Worm (Caenorhabditis elegans): Measurements from ENCODE around the gene famh-136.

famh-136 gene

DNA sequence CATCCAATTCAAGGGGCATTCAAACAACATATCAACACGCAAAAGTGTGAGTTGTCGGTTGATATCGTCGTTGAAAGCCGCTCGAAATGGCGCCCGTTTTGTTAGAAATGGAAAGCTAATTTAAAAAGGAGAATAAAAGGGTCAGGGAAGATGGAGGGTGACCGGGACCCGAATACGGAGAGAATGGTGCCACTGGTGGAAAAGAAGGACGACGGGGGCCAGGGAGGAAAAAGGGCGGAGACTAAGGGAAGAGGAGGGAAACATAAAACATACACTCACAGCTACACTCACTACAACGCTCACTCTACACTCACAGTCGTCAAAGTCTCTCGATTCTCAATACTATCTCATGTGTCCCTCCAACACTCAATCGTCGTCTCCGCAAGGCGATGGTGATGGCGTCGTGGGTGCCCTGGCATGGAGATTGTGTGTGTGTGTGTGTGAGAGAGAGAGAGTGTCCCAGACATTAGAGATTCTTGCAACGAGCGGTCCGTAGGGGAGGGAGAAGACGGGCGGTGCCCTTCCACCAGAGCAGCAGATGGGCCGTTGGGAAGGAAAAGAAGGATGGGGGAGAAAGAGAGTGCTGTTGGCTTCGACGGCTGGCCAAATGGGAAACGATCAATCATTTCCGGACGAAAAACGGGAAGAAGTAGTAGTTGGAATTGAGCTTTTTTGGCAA is 13.4 kb upstream of the famh-136 start (continued):
- peak; percentile 11 for TF ChIP-seq blmp-1 (tag; optimal IDR thresholded peaks at IDR 0.05; ENCODE audit: insufficient read depth)
- TF ChIP-seq sma-9 (GFP tag; optimal IDR thresholded peaks at IDR 0.05) = peak; percentile 76
- TF ChIP-seq sma-9 (tag; optimal IDR thresholded peaks at IDR 0.05) = no peak
- TF ChIP-seq nhr-129 (tag; optimal IDR thresholded peaks at IDR 0.05) = peak; percentile 95
- TF ChIP-seq mdl-1 (tag; optimal IDR thresholded peaks at IDR 0.05) = peak; percentile 4 to 72
- TF ChIP-seq ZK546.5 (tag; optimal IDR thresholded peaks at IDR 0.05) = no peak
- TF ChIP-seq nhr-77 (tag; optimal IDR thresholded peaks at IDR 0.05) = no peak
- TF ChIP-seq nhr-237 (tag; optimal IDR thresholded peaks at IDR 0.05) = no peak
- peak; percentile 94 for TF ChIP-seq F13H6.1 (tag; optimal IDR thresholded peaks at IDR 0.05)
- TF ChIP-seq nhr-6 (tag; optimal IDR thresholded peaks at IDR 0.05) = peak; percentile 73
- peak; percentile 78 for TF ChIP-seq ceh-16 (tag; optimal IDR thresholded peaks at IDR 0.05)
- no peak for TF ChIP-seq ceh-82 (tag; optimal IDR thresholded peaks at IDR 0.05)
- no peak for TF ChIP-seq skn-1 (tag; optimal IDR thresholded peaks at IDR 0.05)

DNA sequence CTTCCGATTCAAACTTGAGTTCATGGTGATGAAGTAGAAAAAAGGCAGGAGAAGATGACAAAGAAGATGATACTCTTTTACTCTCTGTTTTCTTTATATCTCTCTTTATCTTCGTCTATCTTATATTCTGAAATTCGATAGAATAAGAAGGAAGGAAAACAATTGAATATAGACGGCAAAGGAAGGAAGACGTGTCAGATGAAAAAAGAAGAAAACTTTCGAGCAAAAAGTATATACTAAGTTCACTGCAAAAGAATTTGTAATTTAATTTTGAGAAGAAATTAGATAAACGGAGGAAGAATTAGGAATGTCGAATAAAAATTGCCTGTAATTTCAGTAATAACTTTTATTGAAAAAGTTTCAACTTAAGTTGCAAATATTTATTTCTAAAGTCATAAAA is 10.5 kb upstream of the famh-136 start, which contains the start of gene K01F9.2:
Gene K01F9.2, minus strand, starts transcription at position 127 of the 400 bp plus-strand sequence.
- no peak for TF ChIP-seq elt-3 (tag; optimal IDR thresholded peaks at IDR 0.05)
- TF ChIP-seq lsy-2 (tag; optimal IDR thresholded peaks at IDR 0.05) = peak in 1 of 2 experiments; percentile 22

ce11 chrIII:8878960-8879359 is 8.6 kb upstream of the famh-136 start:
- TF ChIP-seq sem-4 (tag; optimal IDR thresholded peaks at IDR 0.05) = no peak
- peak; percentile 72 for TF ChIP-seq unc-55 (GFP tag; optimal IDR thresholded peaks at IDR 0.05)
- no peak for TF ChIP-seq dmd-4 (tag; optimal IDR thresholded peaks at IDR 0.05)
- no peak for TF ChIP-seq nhr-77 (tag; optimal IDR thresholded peaks at IDR 0.05)
- no peak for TF ChIP-seq ceh-16 (tag; optimal IDR thresholded peaks at IDR 0.05)
- no peak for TF ChIP-seq Y55F3AM.14 (GFP tag; optimal IDR thresholded peaks at IDR 0.05)
- no peak for TF ChIP-seq gmeb-1 (tag; optimal IDR thresholded peaks at IDR 0.05)
- TF ChIP-seq C34F6.9 (tag; optimal IDR thresholded peaks at IDR 0.05) = no peak
- no peak for TF ChIP-seq mbf-1 (tag; optimal IDR thresholded peaks at IDR 0.05)
- no peak for TF ChIP-seq elt-3 (tag; optimal IDR thresholded peaks at IDR 0.05)
- TF ChIP-seq nhr-11 (tag; optimal IDR thresholded peaks at IDR 0.05) = no peak
- TF ChIP-seq lsy-2 (tag; optimal IDR thresholded peaks at IDR 0.05) = no peak
- no peak for TF ChIP-seq ceh-82 (tag; optimal IDR thresholded peaks at IDR 0.05)
- no peak for TF ChIP-seq mdl-1 (tag; optimal IDR thresholded peaks at IDR 0.05)
- TF ChIP-seq ZK546.5 (tag; optimal IDR thresholded peaks at IDR 0.05) = no peak
- TF ChIP-seq crh-2 (tag; optimal IDR thresholded peaks at IDR 0.05) = no peak
- TF ChIP-seq nhr-6 (tag; optimal IDR thresholded peaks at IDR 0.05) = no peak
- peak; percentile 5 for TF ChIP-seq sma-9 (GFP tag; optimal IDR thresholded peaks at IDR 0.05)
- TF ChIP-seq sma-9 (tag; optimal IDR thresholded peaks at IDR 0.05) = no peak
- TF ChIP-seq nhr-237 (tag; optimal IDR thresholded peaks at IDR 0.05) = no peak
- TF ChIP-seq fos-1 (tag; optimal IDR thresholded peaks at IDR 0.05) = peak; percentile 84
- TF ChIP-seq unc-62 (GFP tag; optimal IDR thresholded peaks at IDR 0.05) = no peak
- no peak for TF ChIP-seq alr-1 (tag; optimal IDR thresholded peaks at IDR 0.05)
- TF ChIP-seq nhr-23 (tag; optimal IDR thresholded peaks at IDR 0.05) = no peak

DNA sequence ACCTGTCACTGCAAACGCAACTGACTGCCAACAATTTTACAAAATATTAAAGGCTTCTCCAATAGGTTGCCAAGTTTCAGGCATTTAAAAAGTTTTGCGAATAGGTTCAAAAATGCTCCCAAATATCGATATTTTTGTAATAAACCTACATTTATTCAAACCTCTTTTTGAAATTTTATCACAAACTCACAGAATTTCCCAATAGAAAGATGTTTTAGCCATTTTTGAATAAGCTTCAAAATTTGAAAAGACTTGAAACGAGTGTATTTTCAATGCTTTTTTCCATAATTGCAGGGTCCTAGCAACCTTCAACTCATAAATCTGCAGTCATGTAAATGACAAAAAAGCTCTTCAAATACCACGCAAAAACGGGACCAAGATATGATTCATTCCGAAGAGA is 5.2 kb upstream of the famh-136 start:
- TF ChIP-seq Y55F3AM.14 (GFP tag; optimal IDR thresholded peaks at IDR 0.05) = no peak
- TF ChIP-seq nhr-21 (tag; optimal IDR thresholded peaks at IDR 0.05) = no peak
- no peak for TF ChIP-seq lsy-2 (tag; optimal IDR thresholded peaks at IDR 0.05)
- TF ChIP-seq mab-5 (tag; optimal IDR thresholded peaks at IDR 0.05) = no peak
- TF ChIP-seq unc-55 (GFP tag; optimal IDR thresholded peaks at IDR 0.05) = no peak
- TF ChIP-seq C34F6.9 (tag; optimal IDR thresholded peaks at IDR 0.05) = no peak
- no peak for TF ChIP-seq egl-27 (tag; optimal IDR thresholded peaks at IDR 0.05)
- TF ChIP-seq ceh-16 (tag; optimal IDR thresholded peaks at IDR 0.05) = no peak
- TF ChIP-seq fos-1 (tag; optimal IDR thresholded peaks at IDR 0.05) = no peak

DNA sequence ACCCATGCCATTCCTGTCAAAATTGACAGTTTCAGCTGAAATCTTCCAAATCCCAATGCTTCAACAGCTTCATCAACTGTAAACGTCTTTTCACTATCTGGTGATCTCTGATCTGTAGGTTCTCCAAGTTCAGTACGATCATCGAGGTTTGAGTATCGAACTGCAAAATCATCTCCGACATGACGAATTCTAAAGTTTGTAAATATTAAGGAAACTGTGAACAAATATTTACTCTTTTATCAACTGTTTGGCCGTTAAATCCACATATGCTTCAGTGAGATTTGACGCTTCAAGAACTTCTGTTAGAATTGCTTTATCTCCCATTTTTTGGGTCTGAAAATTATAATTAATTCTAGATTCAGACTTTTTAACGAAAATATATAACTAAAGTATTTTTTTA is 2.4 kb upstream of the famh-136 start, which contains the start of gene svop-1:
Gene svop-1, minus strand, starts transcription at position 339 of the 400 bp plus-strand sequence.
- TF ChIP-seq nhr-77 (tag; optimal IDR thresholded peaks at IDR 0.05) (no peak), unc-39 (tag; optimal IDR thresholded peaks at IDR 0.05) (no peak), nhr-11 (tag; optimal IDR thresholded peaks at IDR 0.05) (no peak), nhr-23 (tag; optimal IDR thresholded peaks at IDR 0.05) (no peak), peb-1 (tag; optimal IDR thresholded peaks at IDR 0.05) (no peak), egl-27 (tag; optimal IDR thresholded peaks at IDR 0.05) (no peak), alr-1 (tag; optimal IDR thresholded peaks at IDR 0.05) (no peak), elt-1 (tag; optimal IDR thresholded peaks at IDR 0.05) (no peak), lsy-2 (tag; optimal IDR thresholded peaks at IDR 0.05) (no peak), fos-1 (tag; optimal IDR thresholded peaks at IDR 0.05) (no peak), Y55F3AM.14 (GFP tag; optimal IDR thresholded peaks at IDR 0.05) (no peak), nhr-10 (tag; optimal IDR thresholded peaks at IDR 0.05) (no peak), elt-3 (tag; optimal IDR thresholded peaks at IDR 0.05) (no peak), C34F6.9 (tag; optimal IDR thresholded peaks at IDR 0.05) (no peak), nhr-237 (tag; optimal IDR thresholded peaks at IDR 0.05) (no peak), ceh-82 (tag; optimal IDR thresholded peaks at IDR 0.05) (no peak), ztf-1 (GFP tag; conservative IDR thresholded peaks at IDR 0.05) (no peak), nhr-21 (tag; optimal IDR thresholded peaks at IDR 0.05) (no peak)

Data from whole organism, L2 larva.